Fruit fly (Drosophila melanogaster): ENCODE measurements around the gene mof.

mof gene

dm6 chrX:5844980-5845379 is 31.7 kb downstream of the mof start, which contains the start of gene CG12729:
TSS of gene CG12729 (plus strand) at chrX:5845280.
- TF ChIP-seq Hr96 (GFP tag; optimal IDR thresholded peaks at IDR 0.05) (no peak), cic (GFP tag; optimal IDR thresholded peaks at IDR 0.05) (no peak), tj (GFP tag; optimal IDR thresholded peaks at IDR 0.05) (no peak)

dm6 chrX:5839737-5840136 is 36.9 kb downstream of the mof start:
- no peak for TF ChIP-seq CG12768 (GFP tag; optimal IDR thresholded peaks at IDR 0.05)
- no peak for TF ChIP-seq tj (GFP tag; optimal IDR thresholded peaks at IDR 0.05)
- no peak for TF ChIP-seq pad (GFP tag; optimal IDR thresholded peaks at IDR 0.05)
- TF ChIP-seq CG5204 (GFP tag; optimal IDR thresholded peaks at IDR 0.05): no peak
- no peak for TF ChIP-seq Hr96 (GFP tag; optimal IDR thresholded peaks at IDR 0.05)
- no peak for TF ChIP-seq Mnt (GFP tag; optimal IDR thresholded peaks at IDR 0.05)
- no peak for TF ChIP-seq kay (GFP tag; ENCODE audit: borderline replicate concordance)
- TF ChIP-seq CG14711 (tag; optimal IDR thresholded peaks at IDR 0.05): no peak
- TF ChIP-seq CG7101 (tag; optimal IDR thresholded peaks at IDR 0.05): no peak
- TF ChIP-seq cnc (optimal IDR thresholded peaks at IDR 0.05): no peak
- TF ChIP-seq Crg-1 (GFP tag; optimal IDR thresholded peaks at IDR 0.05): no peak
- TF ChIP-seq Clk (GFP tag; optimal IDR thresholded peaks at IDR 0.05): no peak

Data from whole organism, adult.